Worm (Caenorhabditis elegans) whole organism, L1 larva: Measurements from ENCODE around the gene ets-5.

ENCODE experiments used
- blmp-1 ChIP-seq: fragments of 150-350 bp; optimal IDR thresholded peaks from 2 replicates; lab custom pipeline; 2014; ENCODE audit warnings: missing biosample characterization, missing genetic modification characterization
- ceh-63 ChIP-seq: fragments of 200-800 bp; sonication (Bioruptor generic); optimal IDR thresholded peaks from 2 replicates; lab custom pipeline; 2018; ENCODE audit warnings: mild to moderate bottlenecking, missing genetic modification characterization, missing compliant biosample characterization
- ceh-8 ChIP-seq: fragments of 200-800 bp; sonication (Bioruptor generic); optimal IDR thresholded peaks from 2 replicates; lab custom pipeline; 2018; ENCODE audit warnings: mild to moderate bottlenecking, missing genetic modification characterization, moderate library complexity, missing compliant biosample characterization
- ces-1 ChIP-seq: fragments of 150-350 bp; optimal IDR thresholded peaks from 2 replicates; lab custom pipeline; 2014; ENCODE audit warnings: missing biosample characterization, missing genetic modification reagents, missing genetic modification characterization
- egl-27 ChIP-seq, 2 experiments: fragments of 150-350 bp in 1 of 2; sonication (generic microtip); optimal IDR thresholded peaks; 3 replicates each; lab custom pipeline; 2017 to 2018; ENCODE audit warnings: missing biosample characterization in 2 of 2, missing genetic modification characterization in 2 of 2, missing genetic modification reagents in 2 of 2
- elt-2 ChIP-seq: sonication (generic microtip); optimal IDR thresholded peaks from 2 replicates; lab custom pipeline; 2016; ENCODE audit warnings: missing genetic modification characterization, mild to moderate bottlenecking, inconsistent platforms, missing compliant biosample characterization, missing genetic modification reagents
- elt-3 ChIP-seq, 6 experiments: fragments of 150-350 bp in 1 of 6; sonication (generic microtip); optimal IDR thresholded peaks; 2 replicates each; lab custom pipeline; 2017 to 2018; ENCODE audit warnings: missing biosample characterization in 6 of 6, missing genetic modification characterization in 6 of 6, inconsistent platforms in 1 of 6
- fkh-4 ChIP-seq: sonication (generic microtip); optimal IDR thresholded peaks from 2 replicates; lab custom pipeline; 2016; ENCODE audit warnings: missing compliant biosample characterization, missing genetic modification characterization, borderline replicate concordance
- fos-1 ChIP-seq: fragments of 150-350 bp; optimal IDR thresholded peaks from 2 replicates; lab custom pipeline; 2014; ENCODE audit warnings: missing biosample characterization, missing genetic modification characterization
- hlh-4 ChIP-seq: sonication (generic microtip); optimal IDR thresholded peaks from 2 replicates; lab custom pipeline; 2016; ENCODE audit warnings: mild to moderate bottlenecking, missing genetic modification characterization, missing compliant biosample characterization
- irx-1 ChIP-seq: sonication (generic microtip); optimal IDR thresholded peaks from 2 replicates; lab custom pipeline; 2016; ENCODE audit warnings: missing genetic modification characterization, missing compliant biosample characterization
- isw-1 ChIP-seq: fragments of 200-800 bp; sonication (Bioruptor generic); IDR thresholded peaks from 2 replicates; pipeline ENCODE4 v1.3.6; 2022; ENCODE audit warnings: missing genetic modification characterization, missing compliant biosample characterization
- lin-14 ChIP-seq: fragments of 200-800 bp; sonication (Bioruptor generic); optimal IDR thresholded peaks from 2 replicates; lab custom pipeline; 2018; ENCODE audit warnings: mild to moderate bottlenecking, missing genetic modification characterization, moderate library complexity, missing compliant biosample characterization
- lin-15B ChIP-seq: fragments of 150-350 bp; sonication (generic microtip); optimal IDR thresholded peaks from 3 replicates; lab custom pipeline; 2014; ENCODE audit warnings: missing biosample characterization, missing genetic modification characterization
- lin-39 ChIP-seq: fragments of 150-350 bp; optimal IDR thresholded peaks from 2 replicates; lab custom pipeline; 2014; ENCODE audit warnings: missing biosample characterization, missing genetic modification reagents, missing genetic modification characterization
- mab-9 ChIP-seq: fragments of 200-800 bp; sonication (Bioruptor generic); IDR thresholded peaks from 2 replicates; pipeline ENCODE4 v1.3.6; 2022; ENCODE audit warnings: missing genetic modification reagents, missing genetic modification characterization, missing compliant biosample characterization
- mef-2 ChIP-seq: fragments of 150-350 bp; optimal IDR thresholded peaks from 2 replicates; lab custom pipeline; 2014; ENCODE audit warnings: missing biosample characterization, missing genetic modification characterization
- mep-1 ChIP-seq: fragments of 150-350 bp; optimal IDR thresholded peaks from 2 replicates; lab custom pipeline; 2014; ENCODE audit warnings: missing biosample characterization, missing genetic modification characterization
- nhr-12 ChIP-seq: sonication (generic microtip); optimal IDR thresholded peaks from 2 replicates; lab custom pipeline; 2017; ENCODE audit warnings: missing biosample characterization, missing genetic modification characterization
- nhr-237 ChIP-seq: fragments of 150-350 bp; optimal IDR thresholded peaks from 2 replicates; lab custom pipeline; 2014; ENCODE audit warnings: missing biosample characterization, missing genetic modification characterization
- nhr-28 ChIP-seq: fragments of 150-350 bp; optimal IDR thresholded peaks from 2 replicates; lab custom pipeline; 2014; ENCODE audit warnings: missing biosample characterization, missing genetic modification characterization
- nhr-47 ChIP-seq: sonication (generic microtip); optimal IDR thresholded peaks from 2 replicates; lab custom pipeline; 2016; ENCODE audit warnings: mild to moderate bottlenecking, missing genetic modification characterization, moderate library complexity, missing compliant biosample characterization
- nhr-71 ChIP-seq: sonication (generic microtip); optimal IDR thresholded peaks from 2 replicates; lab custom pipeline; 2016; ENCODE audit warnings: mild to moderate bottlenecking, missing genetic modification characterization, moderate library complexity, missing compliant biosample characterization
- nhr-77 ChIP-seq: fragments of 150-350 bp; optimal IDR thresholded peaks from 2 replicates; lab custom pipeline; 2014; ENCODE audit warnings: missing biosample characterization, missing genetic modification characterization
- nhr-84 ChIP-seq: sonication (generic microtip); optimal IDR thresholded peaks from 2 replicates; lab custom pipeline; 2017; ENCODE audit warnings: missing biosample characterization, missing genetic modification characterization
- nhr-85 ChIP-seq: sonication (generic microtip); peaks from one replicate; lab custom pipeline; 2016; ENCODE audit warnings: missing genetic modification characterization, inconsistent platforms, missing compliant biosample characterization
- nhr-90 ChIP-seq: sonication (generic microtip); optimal IDR thresholded peaks from 2 replicates; lab custom pipeline; 2016; ENCODE audit warnings: mild to moderate bottlenecking, missing genetic modification characterization, missing compliant biosample characterization; ENCODE audit not compliant: poor library complexity
- pag-3 ChIP-seq: sonication (generic microtip); optimal IDR thresholded peaks from 2 replicates; lab custom pipeline; 2017; ENCODE audit warnings: missing genetic modification characterization, mild to moderate bottlenecking, missing compliant biosample characterization, antibody characterized with exemption, borderline replicate concordance; ENCODE audit not compliant: insufficient read depth
- pax-3 ChIP-seq: fragments of 200-800 bp; sonication (Bioruptor generic); optimal IDR thresholded peaks from 2 replicates; lab custom pipeline; 2018; ENCODE audit warnings: mild to moderate bottlenecking, missing genetic modification characterization, moderate library complexity, missing compliant biosample characterization
- snpc-4 ChIP-seq: fragments of 150-350 bp; optimal IDR thresholded peaks from 2 replicates; lab custom pipeline; 2014; ENCODE audit warnings: missing biosample characterization, missing genetic modification characterization
- sox-4 ChIP-seq: sonication (generic microtip); optimal IDR thresholded peaks from 2 replicates; lab custom pipeline; 2016; ENCODE audit warnings: missing genetic modification characterization, missing compliant biosample characterization
- swsn-7 ChIP-seq: sonication (generic microtip); optimal IDR thresholded peaks from 2 replicates; lab custom pipeline; 2016; ENCODE audit warnings: missing genetic modification characterization, missing compliant biosample characterization
- tlp-1 ChIP-seq: fragments of 150-350 bp; optimal IDR thresholded peaks from 2 replicates; lab custom pipeline; 2014; ENCODE audit warnings: missing biosample characterization, missing genetic modification characterization
- unc-98 ChIP-seq: fragments of 200-800 bp; sonication (Bioruptor generic); IDR thresholded peaks from 2 replicates; pipeline ENCODE4 v1.3.6; 2022; ENCODE audit warnings: missing genetic modification characterization, missing compliant biosample characterization
- vab-15 ChIP-seq: sonication (generic microtip); optimal IDR thresholded peaks from 2 replicates; lab custom pipeline; 2017; ENCODE audit warnings: missing genotype, mild to moderate bottlenecking, missing genetic modification characterization, missing compliant biosample characterization
- zag-1 ChIP-seq: fragments of 150-350 bp; optimal IDR thresholded peaks from 2 replicates; lab custom pipeline; 2014; ENCODE audit warnings: missing biosample characterization, missing genetic modification characterization
- zip-4 ChIP-seq: fragments of 200-800 bp; sonication (Bioruptor generic); optimal IDR thresholded peaks from 2 replicates; lab custom pipeline; 2018; ENCODE audit warnings: mild to moderate bottlenecking, missing genetic modification characterization, moderate library complexity, missing compliant biosample characterization
- ztf-11 ChIP-seq, 2 experiments: sonication (generic microtip); optimal IDR thresholded peaks; 2 replicates each; lab custom pipeline; 2016 to 2017; ENCODE audit warnings: missing genetic modification characterization in 2 of 2, missing biosample characterization in 1 of 2, missing compliant biosample characterization in 1 of 2

The ets-5 gene

ce11 chrX:5060756-5061155 lies 23.6 kb downstream of the ets-5 start, which contains the start of gene C24H10.3:
TSS of gene C24H10.3 (plus strand) at chrX:5061056.
- TF ChIP-seq elt-3 (tag; optimal IDR thresholded peaks at IDR 0.05; lab: Kevin White, UChicago) (no peak), blmp-1 (peak; percentile 41), ces-1 (GFP tag; lab: Kevin White, UChicago) (no peak), fos-1 (no peak), mep-1 (tag; lab: Kevin White, UChicago) (peak; percentile 25), nhr-237 (tag; lab: Kevin White, UChicago) (no peak), lin-14 (GFP tag; lab: Kevin White, UChicago) (peak; percentile 13), nhr-47 (no peak), elt-2 (tag; lab: Kevin White, UChicago) (no peak), nhr-85 (tag; lab: Kevin White, UChicago) (no peak), isw-1 (GFP tag; lab: Robert Waterston, UW) (no peak)

ce11 chrX:5059163-5059562 lies 25.2 kb downstream of the ets-5 start, which contains the start of gene C24H10.4:
TSS of gene C24H10.4 (minus strand) at chrX:5059263.
- TF ChIP-seq unc-98 (GFP tag; lab: Robert Waterston, UW): no peak
- TF ChIP-seq isw-1 (GFP tag; lab: Robert Waterston, UW): no peak
- no peak for TF ChIP-seq nhr-84 (tag; lab: Kevin White, UChicago)
- no peak for TF ChIP-seq zip-4 (GFP tag; lab: Kevin White, UChicago)
- TF ChIP-seq, all 84 proteins: peak for 0

DNA sequence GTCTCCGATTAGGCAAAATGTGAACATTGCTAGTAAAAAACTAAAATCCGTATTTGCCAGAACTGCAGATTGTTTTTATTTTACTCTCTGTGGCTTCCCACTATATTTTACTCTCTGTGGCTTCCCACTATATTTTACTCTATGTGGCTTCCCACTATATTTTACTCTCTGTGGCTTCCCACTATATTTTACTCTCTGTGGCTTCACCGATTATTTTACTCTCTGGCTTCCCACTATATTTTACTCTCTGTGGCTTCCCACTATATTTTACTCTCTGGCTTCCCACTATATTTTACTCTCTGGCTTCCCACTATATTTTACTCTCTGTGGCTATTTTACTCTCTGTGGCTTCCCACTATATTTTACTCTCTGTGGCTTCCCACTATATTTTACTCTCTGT lies 28.1 kb downstream of the ets-5 start:
- TF ChIP-seq ceh-8 (GFP tag; lab: Kevin White, UChicago) (peak; percentile 81), ztf-11 (tag; optimal IDR thresholded peaks at IDR 0.05; lab: Kevin White, UChicago) (peak in 1 of 2 experiments; percentile 21)

ce11 chrX:5043887-5044286 lies 40.4 kb downstream of the ets-5 start, which contains the start of gene Y64H9A.2:
TSS of gene Y64H9A.2 (plus strand) at chrX:5043976.
- TF ChIP-seq ces-1 (GFP tag; lab: Kevin White, UChicago): no peak
- peak; percentile 91 for TF ChIP-seq blmp-1
- TF ChIP-seq, all 84 proteins: peak for 1

- TF ChIP-seq nhr-28 (tag; lab: Kevin White, UChicago) (no peak), lin-15B (tag; lab: Kevin White, UChicago) (no peak)
Measured at ce11 chrX:5040038-5040437, 44.3 kb downstream of the ets-5 start.

ce11 chrX:5038812-5039211 lies 45.5 kb downstream of the ets-5 start:
- TF ChIP-seq mab-9 (GFP tag; lab: Robert Waterston, UW) (no peak), sox-4 (tag; lab: Kevin White, UChicago) (no peak), nhr-237 (tag; lab: Kevin White, UChicago) (no peak), vab-15 (tag; lab: Kevin White, UChicago) (no peak), nhr-12 (no peak)
- TF ChIP-seq, all 84 proteins: peak for 0

ce11 chrX:5037673-5038072 lies 46.7 kb downstream of the ets-5 start, which contains the start of gene ZC449.5:
TSS of gene ZC449.5 (minus strand) at chrX:5037773.
- TF ChIP-seq nhr-71 (tag; lab: Kevin White, UChicago): no peak
- TF ChIP-seq pag-3 (tag; lab: Kevin White, UChicago): no peak
- no peak for TF ChIP-seq irx-1 (tag; lab: Kevin White, UChicago)
- TF ChIP-seq ceh-63: no peak

ce11 chrX:5033868-5034267 lies 50.5 kb downstream of the ets-5 start, which contains the start of gene ZC449.4:
TSS of gene ZC449.4 (minus strand) at chrX:5033968.
- TF ChIP-seq swsn-7 (tag; lab: Kevin White, UChicago): no peak
- no peak for TF ChIP-seq zag-1 (tag; lab: Kevin White, UChicago)
- TF ChIP-seq pag-3 (tag; lab: Kevin White, UChicago): no peak
- no peak for TF ChIP-seq sox-4 (tag; lab: Kevin White, UChicago)
- no peak for TF ChIP-seq fkh-4 (tag; lab: Kevin White, UChicago)
- TF ChIP-seq hlh-4 (tag; lab: Kevin White, UChicago): no peak
- TF ChIP-seq pax-3 (tag; lab: Kevin White, UChicago): no peak
- TF ChIP-seq egl-27 (tag; optimal IDR thresholded peaks at IDR 0.05; lab: Kevin White, UChicago): no peak
- no peak for TF ChIP-seq nhr-47
- no peak for TF ChIP-seq ztf-11 (tag; optimal IDR thresholded peaks at IDR 0.05; lab: Kevin White, UChicago)
- no peak for TF ChIP-seq nhr-77 (tag; lab: Kevin White, UChicago)
- TF ChIP-seq lin-39 (tag; lab: Kevin White, UChicago): no peak
- TF ChIP-seq snpc-4 (tag; lab: Kevin White, UChicago): no peak
- TF ChIP-seq mef-2 (tag; lab: Kevin White, UChicago): no peak
- no peak for TF ChIP-seq nhr-90 (tag; lab: Kevin White, UChicago)
- no peak for TF ChIP-seq nhr-84 (tag; lab: Kevin White, UChicago)
- no peak for TF ChIP-seq ceh-8 (GFP tag; lab: Kevin White, UChicago)
- no peak for TF ChIP-seq tlp-1 (tag; lab: Kevin White, UChicago)
